Fruit fly (Drosophila melanogaster) ovary, adult (tissue): ENCODE measurements around the gene CG12229.

Experiments
- CG17801 ChIP-seq: fragments of 200-800 bp; optimal IDR thresholded peaks from 2 replicates; lab custom pipeline; 2019; ENCODE audit warnings: missing biosample characterization, mild to moderate bottlenecking, missing genetic modification characterization, moderate library complexity; ENCODE audit not compliant: partially characterized antibody

Gene CG12229

dm6 chr3L:17415967-17416749 is 20.1 kb downstream of the CG12229 start:
- no peak for TF ChIP-seq CG17801 (GFP tag; lab: Kevin White, UChicago)

dm6 chr3L:17412146-17412545 is 24.1 kb downstream of the CG12229 start:
- no peak for TF ChIP-seq CG17801 (GFP tag; lab: Kevin White, UChicago)

dm6 chr3L:17411273-17411672 is 25.0 kb downstream of the CG12229 start:
- TF ChIP-seq CG17801 (GFP tag; lab: Kevin White, UChicago), result no peak

dm6 chr3L:17407480-17408093 is 28.6 kb downstream of the CG12229 start:
- TF ChIP-seq CG17801 (GFP tag; lab: Kevin White, UChicago), result no peak

- TF ChIP-seq CG17801 (GFP tag; lab: Kevin White, UChicago), result no peak
Observed at dm6 chr3L:17407073-17407472, 29.2 kb downstream of the CG12229 start.

- TF ChIP-seq CG17801 (GFP tag; lab: Kevin White, UChicago), result no peak
Observed at dm6 chr3L:17404646-17405045, 31.6 kb downstream of the CG12229 start.

dm6 chr3L:17403268-17403667 is 33.0 kb downstream of the CG12229 start:
- TF ChIP-seq CG17801 (GFP tag; lab: Kevin White, UChicago), result no peak

dm6 chr3L:17402399-17402798 is 33.8 kb downstream of the CG12229 start:
- TF ChIP-seq CG17801 (GFP tag; lab: Kevin White, UChicago), result no peak

dm6 chr3L:17401411-17401810 is 34.8 kb downstream of the CG12229 start:
- no peak for TF ChIP-seq CG17801 (GFP tag; lab: Kevin White, UChicago)

dm6 chr3L:17400911-17401310 is 35.3 kb downstream of the CG12229 start:
- no peak for TF ChIP-seq CG17801 (GFP tag; lab: Kevin White, UChicago)

dm6 chr3L:17399014-17399413 is 37.2 kb downstream of the CG12229 start:
- TF ChIP-seq CG17801 (GFP tag; lab: Kevin White, UChicago), result no peak

dm6 chr3L:17394435-17395017 is 41.7 kb downstream of the CG12229 start:
- TF ChIP-seq CG17801 (GFP tag; lab: Kevin White, UChicago), result no peak

- TF ChIP-seq CG17801 (GFP tag; lab: Kevin White, UChicago), result no peak
Observed at dm6 chr3L:17393098-17393497, 43.1 kb downstream of the CG12229 start.

- no peak for TF ChIP-seq CG17801 (GFP tag; lab: Kevin White, UChicago)
Observed at dm6 chr3L:17392412-17392811, 43.8 kb downstream of the CG12229 start.

- TF ChIP-seq CG17801 (GFP tag; lab: Kevin White, UChicago), result no peak
Observed at dm6 chr3L:17391132-17391531, 45.1 kb downstream of the CG12229 start.

dm6 chr3L:17388895-17389294 is 47.3 kb downstream of the CG12229 start, which contains the start of gene CG13731:
Gene CG13731 (minus strand): TSS chr3L:17388956.
- no peak for TF ChIP-seq CG17801 (GFP tag; lab: Kevin White, UChicago)
